Worm (Caenorhabditis elegans) whole organism, L2 larva: ENCODE data around the gene B0393.4.
"Not testable (repeated sequence)": the region's sequence is repeated elsewhere in the genome, so short reads cannot be mapped to it uniquely, and the experiment has no call there.

Experiments
- C34F6.9 ChIP-seq: fragments of 150-350 bp; optimal IDR thresholded peaks from 2 replicates; lab custom pipeline; 2014; ENCODE audit warnings: missing biosample characterization, missing genetic modification characterization
- ZK546.5 ChIP-seq: sonication (generic microtip); optimal IDR thresholded peaks from 2 replicates; lab custom pipeline; 2017; ENCODE audit warnings: missing biosample characterization, missing genetic modification characterization
- alr-1 ChIP-seq: fragments of 150-350 bp; optimal IDR thresholded peaks from 2 replicates; lab custom pipeline; 2014; ENCODE audit warnings: missing biosample characterization, missing genetic modification characterization
- aly-2 ChIP-seq: fragments of 150-350 bp; optimal IDR thresholded peaks from 2 replicates; lab custom pipeline; 2014; ENCODE audit warnings: missing biosample characterization, missing genetic modification characterization
- ama-1 ChIP-seq: fragments of 150-350 bp; optimal IDR thresholded peaks from 2 replicates; lab custom pipeline; 2018; ENCODE audit warnings: inconsistent platforms
- blmp-1 ChIP-seq: sonication (generic microtip); optimal IDR thresholded peaks from 2 replicates; lab custom pipeline; 2017; ENCODE audit warnings: missing genetic modification characterization, mild to moderate bottlenecking, missing compliant biosample characterization, antibody characterized with exemption, moderate library complexity; ENCODE audit not compliant: insufficient read depth
- ceh-16 ChIP-seq: fragments of 150-350 bp; optimal IDR thresholded peaks from 2 replicates; lab custom pipeline; 2014; ENCODE audit warnings: missing biosample characterization, missing genetic modification characterization
- dmd-4 ChIP-seq: sonication (generic microtip); optimal IDR thresholded peaks from 2 replicates; lab custom pipeline; 2017; ENCODE audit warnings: missing biosample characterization, missing genetic modification characterization
- egl-27 ChIP-seq: sonication (generic microtip); optimal IDR thresholded peaks from 3 replicates; lab custom pipeline; 2017; ENCODE audit warnings: missing biosample characterization, missing genetic modification reagents, missing genetic modification characterization
- elt-1 ChIP-seq: fragments of 150-350 bp; optimal IDR thresholded peaks from 2 replicates; lab custom pipeline; 2014; ENCODE audit warnings: missing biosample characterization, missing genetic modification characterization
- elt-3 ChIP-seq: sonication (generic microtip); optimal IDR thresholded peaks from 2 replicates; lab custom pipeline; 2017; ENCODE audit warnings: missing biosample characterization, missing genetic modification characterization
- fos-1 ChIP-seq: fragments of 150-350 bp; optimal IDR thresholded peaks from 2 replicates; lab custom pipeline; 2014; ENCODE audit warnings: missing biosample characterization, missing genetic modification characterization
- gmeb-1 ChIP-seq: fragments of 150-350 bp; optimal IDR thresholded peaks from 2 replicates; lab custom pipeline; 2014; ENCODE audit warnings: missing biosample characterization, missing genetic modification characterization
- lin-11 ChIP-seq: fragments of 150-350 bp; sonication (generic microtip); optimal IDR thresholded peaks from 2 replicates; lab custom pipeline; 2014; ENCODE audit warnings: missing biosample characterization, missing genetic modification characterization, inconsistent platforms, mixed read lengths
- mab-5 ChIP-seq: fragments of 150-350 bp; optimal IDR thresholded peaks from 2 replicates; lab custom pipeline; 2014; ENCODE audit warnings: missing biosample characterization, missing genetic modification characterization
- nhr-10 ChIP-seq: sonication (generic microtip); optimal IDR thresholded peaks from 2 replicates; lab custom pipeline; 2017; ENCODE audit warnings: missing biosample characterization, missing genetic modification characterization
- nhr-21 ChIP-seq: fragments of 150-350 bp; optimal IDR thresholded peaks from 2 replicates; lab custom pipeline; 2014; ENCODE audit warnings: missing biosample characterization, missing genetic modification characterization
- nhr-25 ChIP-seq: fragments of 150-350 bp; sonication (generic microtip); optimal IDR thresholded peaks from 3 replicates; lab custom pipeline; 2014; ENCODE audit warnings: missing biosample characterization, missing genetic modification characterization
- peb-1 ChIP-seq: fragments of 150-350 bp; optimal IDR thresholded peaks from 2 replicates; lab custom pipeline; 2014; ENCODE audit warnings: missing biosample characterization, missing genetic modification characterization
- skn-1 ChIP-seq: sonication (generic microtip); optimal IDR thresholded peaks from 2 replicates; lab custom pipeline; 2017; ENCODE audit warnings: missing biosample characterization, missing genetic modification characterization
- sma-3 ChIP-seq: sonication (generic microtip); optimal IDR thresholded peaks from 2 replicates; lab custom pipeline; 2016; ENCODE audit warnings: missing genetic modification reagents, missing genetic modification characterization, missing compliant biosample characterization
- sma-9 ChIP-seq, 2 experiments: fragments of 150-350 bp in 1 of 2; sonication (generic microtip) in 1 of 2; optimal IDR thresholded peaks; 2 replicates each; lab custom pipeline; 2014 to 2016; ENCODE audit warnings: missing genetic modification characterization in 2 of 2, mild to moderate bottlenecking in 1 of 2, missing biosample characterization in 1 of 2, missing compliant biosample characterization in 1 of 2, missing genetic modification reagents in 1 of 2, moderate library complexity in 1 of 2
- snpc-4 ChIP-seq: fragments of 150-350 bp; optimal IDR thresholded peaks from 2 replicates; lab custom pipeline; 2014; ENCODE audit warnings: missing biosample characterization, missing genetic modification characterization
- unc-55 ChIP-seq: fragments of 150-350 bp; sonication (generic microtip); optimal IDR thresholded peaks from 3 replicates; lab custom pipeline; 2014; ENCODE audit warnings: missing biosample characterization, missing genetic modification reagents, missing genetic modification characterization
- unc-62 ChIP-seq: fragments of 150-350 bp; optimal IDR thresholded peaks from 2 replicates; lab custom pipeline; 2014; ENCODE audit warnings: missing biosample characterization, missing genetic modification reagents, missing genetic modification characterization
- ztf-4 ChIP-seq: fragments of 150-350 bp; optimal IDR thresholded peaks from 2 replicates; lab custom pipeline; 2014; ENCODE audit warnings: missing biosample characterization, missing genetic modification characterization

B0393.4 gene

DNA sequence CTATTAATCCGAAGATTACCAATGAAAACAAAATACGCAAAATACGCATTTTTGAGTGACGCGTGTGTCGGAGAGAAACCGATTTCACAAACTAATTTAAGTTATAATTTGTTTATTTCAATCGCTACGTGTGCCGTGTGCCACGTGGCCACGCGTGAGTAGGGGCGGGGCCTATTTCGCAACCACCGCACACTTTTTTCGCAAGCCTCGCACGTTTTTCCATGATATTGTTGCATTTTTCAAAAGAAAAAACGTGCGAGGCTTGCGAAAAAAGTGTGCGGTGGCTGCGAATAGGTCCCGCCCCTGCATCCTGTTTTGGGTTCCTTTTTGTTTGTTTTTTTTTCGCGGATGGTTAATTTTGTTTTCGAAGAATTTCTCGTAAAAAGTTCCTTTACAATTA is 21.7 kb upstream of the B0393.4 start, which contains the start of gene enu-3.2:
TSS of gene enu-3.2 (minus strand) at position 105 of the 400 bp plus-strand sequence.
- TF ChIP-seq snpc-4, fos-1, elt-1 (tag; lab: Kevin White, UChicago): not testable (repeated sequence)

DNA sequence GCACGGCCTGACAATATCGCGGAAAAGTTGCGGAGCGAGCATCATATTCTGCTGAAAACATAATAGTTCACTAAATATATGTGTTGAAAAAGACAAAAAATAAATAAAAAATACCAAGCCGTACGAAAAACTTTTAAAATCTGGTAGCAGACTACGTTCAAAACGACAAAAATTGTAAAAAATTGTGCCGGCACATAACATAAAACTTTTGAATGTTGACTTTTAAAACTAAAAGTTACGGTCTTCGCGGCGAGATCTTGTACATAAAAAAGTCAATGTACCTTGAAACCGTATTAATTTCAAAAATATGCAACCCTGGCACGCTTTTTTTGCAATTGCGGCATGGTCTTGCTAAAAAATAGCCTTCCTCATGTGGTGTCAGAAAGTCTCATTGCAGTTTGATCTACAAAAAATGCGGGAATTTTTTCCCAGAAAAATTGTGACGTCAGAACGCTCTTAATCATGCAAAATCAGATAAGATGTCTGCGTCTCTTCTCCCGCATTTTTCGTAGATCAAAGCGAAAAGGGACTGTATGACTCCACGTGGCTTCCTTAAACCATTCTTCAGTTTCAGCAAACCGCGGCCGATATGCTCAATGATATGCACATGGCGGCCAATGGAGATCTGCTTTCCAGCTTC is 18.6 kb upstream of the B0393.4 start, which contains the start of the genes gex-5 and C38D4.10:
TSS of gene gex-5 (minus strand) at position 51 of the 640 bp plus-strand sequence.
TSS of gene C38D4.10 (plus strand) at position 590 of the 640 bp plus-strand sequence.
- not testable (repeated sequence) for TF ChIP-seq mab-5 (tag; lab: Kevin White, UChicago); ZK546.5 (tag; lab: Kevin White, UChicago); sma-9 (GFP tag; optimal IDR thresholded peaks at IDR 0.05; lab: Kevin White, UChicago); sma-9 (tag; optimal IDR thresholded peaks at IDR 0.05; lab: Kevin White, UChicago)

- TF ChIP-seq nhr-21 (tag; lab: Kevin White, UChicago) (no peak), blmp-1 (tag; lab: Kevin White, UChicago) (no peak), fos-1 (tag; lab: Kevin White, UChicago) (peak; percentile 35), snpc-4 (tag; lab: Kevin White, UChicago) (no peak), unc-55 (GFP tag; lab: Kevin White, UChicago) (no peak), egl-27 (tag; lab: Kevin White, UChicago) (no peak), ceh-16 (tag; lab: Kevin White, UChicago) (no peak), gmeb-1 (tag; lab: Kevin White, UChicago) (no peak)
Measured at ce11 chrIII:4779855-4780254, 16.4 kb upstream of the B0393.4 start, which contains the start of gene B0393.9. Gene B0393.9 (minus strand): TSS chrIII:4780157.

ce11 chrIII:4778003-4778402 is 14.6 kb upstream of the B0393.4 start, which contains the start of gene B0393.7:
Gene B0393.7 (minus strand): TSS chrIII:4778103.
- no peak for TF ChIP-seq nhr-25 (tag; lab: Kevin White, UChicago)
- TF ChIP-seq ama-1 (lab: Kevin White, UChicago) = no peak
- no peak for TF ChIP-seq skn-1 (tag; lab: Kevin White, UChicago)
- no peak for TF ChIP-seq gmeb-1 (tag; lab: Kevin White, UChicago)
- no peak for TF ChIP-seq elt-3 (tag; lab: Kevin White, UChicago)
- TF ChIP-seq egl-27 (tag; lab: Kevin White, UChicago) = no peak
- no peak for TF ChIP-seq nhr-10 (tag; lab: Kevin White, UChicago)
- TF ChIP-seq lin-11 (tag; lab: Kevin White, UChicago) = no peak
- TF ChIP-seq dmd-4 (tag; lab: Kevin White, UChicago) = no peak
- no peak for TF ChIP-seq peb-1 (tag; lab: Kevin White, UChicago)
- TF ChIP-seq sma-9 (GFP tag; optimal IDR thresholded peaks at IDR 0.05; lab: Kevin White, UChicago) = no peak
- no peak for TF ChIP-seq sma-9 (tag; optimal IDR thresholded peaks at IDR 0.05; lab: Kevin White, UChicago)
- TF ChIP-seq C34F6.9 (tag; lab: Kevin White, UChicago) = no peak
- no peak for TF ChIP-seq aly-2 (tag; lab: Kevin White, UChicago)
- no peak for TF ChIP-seq unc-62 (GFP tag; lab: Kevin White, UChicago)
- TF ChIP-seq ztf-4 (tag; lab: Kevin White, UChicago) = no peak
- TF ChIP-seq, all 48 proteins: peak for 0

ce11 chrIII:4767869-4768645 is 4.6 kb upstream of the B0393.4 start:
- TF ChIP-seq snpc-4 (tag; lab: Kevin White, UChicago) = no peak
- peak; percentile 26 for TF ChIP-seq blmp-1 (tag; lab: Kevin White, UChicago)

DNA sequence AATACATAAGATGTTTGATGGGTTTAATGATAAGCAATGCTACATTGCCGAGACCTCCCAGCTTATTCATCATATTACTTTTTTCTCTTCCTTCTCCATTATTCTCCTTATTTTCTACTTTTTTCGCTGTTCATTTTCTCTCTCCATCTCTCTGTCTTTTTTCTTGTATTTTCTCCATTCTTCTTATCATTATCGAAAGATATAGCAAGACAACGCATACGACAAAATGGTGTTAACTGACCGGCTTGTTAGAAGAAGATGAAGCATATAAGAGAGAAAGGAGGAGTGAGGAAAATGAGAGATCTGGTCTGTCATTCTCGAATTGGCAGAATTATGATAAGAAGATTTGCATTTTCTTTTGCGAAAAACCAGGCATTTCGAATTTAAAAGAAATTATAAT is 3.4 kb upstream of the B0393.4 start:
- TF ChIP-seq sma-3 (GFP tag; lab: Kevin White, UChicago) = no peak
- TF ChIP-seq alr-1 (tag; lab: Kevin White, UChicago) = no peak
